Worm (Caenorhabditis elegans) whole organism, L4 larva: ENCODE data around the gene mnm-2.

Experiments used
- F49E8.2 ChIP-seq: sonication (generic microtip); optimal IDR thresholded peaks from 2 replicates; lab custom pipeline; 2016; ENCODE audit warnings: missing compliant biosample characterization, mild to moderate bottlenecking, missing genetic modification characterization, borderline replicate concordance
- ceh-32 ChIP-seq: sonication (generic microtip); optimal IDR thresholded peaks from 2 replicates; lab custom pipeline; 2016; ENCODE audit warnings: mild to moderate bottlenecking, missing genetic modification characterization, missing compliant biosample characterization; ENCODE audit not compliant: poor library complexity
- daf-12 ChIP-seq: fragments of 150-350 bp; optimal IDR thresholded peaks from 2 replicates; lab custom pipeline; 2014; ENCODE audit warnings: missing biosample characterization, missing genetic modification reagents, missing genetic modification characterization
- daf-8 ChIP-seq: fragments of 200-800 bp; sonication (Bioruptor generic); IDR thresholded peaks from 2 replicates; pipeline ENCODE4 v1.3.6; 2022; ENCODE audit warnings: missing genetic modification characterization, missing compliant biosample characterization
- dpl-1 ChIP-seq: fragments of 150-350 bp; optimal IDR thresholded peaks from 2 replicates; lab custom pipeline; 2014; ENCODE audit warnings: missing biosample characterization, missing genetic modification reagents, missing genetic modification characterization
- dve-1 ChIP-seq: sonication (generic microtip); optimal IDR thresholded peaks from 2 replicates; lab custom pipeline; 2017; ENCODE audit warnings: antibody characterized with exemption, mild to moderate bottlenecking, missing genetic modification characterization, missing compliant biosample characterization; ENCODE audit not compliant: insufficient read depth
- egl-43 ChIP-seq: fragments of 200-800 bp; sonication (Bioruptor generic); IDR thresholded peaks from 2 replicates; pipeline ENCODE4 v1.3.6; 2022; ENCODE audit warnings: missing genetic modification reagents, missing genetic modification characterization, missing compliant biosample characterization
- fos-1 ChIP-seq: fragments of 150-350 bp; optimal IDR thresholded peaks from 2 replicates; lab custom pipeline; 2014; ENCODE audit warnings: missing biosample characterization, missing genetic modification characterization
- lsy-2 ChIP-seq, 2 experiments: fragments of 150-350 bp in 1 of 2; sonication (generic microtip) in 1 of 2; optimal IDR thresholded peaks; 2 replicates each; lab custom pipeline; 2014 to 2017; ENCODE audit warnings: missing biosample characterization in 2 of 2, missing genetic modification characterization in 2 of 2
- nhr-237 ChIP-seq: sonication (generic microtip); optimal IDR thresholded peaks from 2 replicates; lab custom pipeline; 2017; ENCODE audit warnings: missing biosample characterization, missing genetic modification characterization
- nhr-28 ChIP-seq: fragments of 150-350 bp; optimal IDR thresholded peaks from 2 replicates; lab custom pipeline; 2014; ENCODE audit warnings: missing biosample characterization, missing genetic modification characterization
- skn-1 ChIP-seq: fragments of 150-350 bp; optimal IDR thresholded peaks from 2 replicates; lab custom pipeline; 2014; ENCODE audit warnings: missing biosample characterization, missing genetic modification characterization

- TF ChIP-seq lsy-2 (tag; optimal IDR thresholded peaks at IDR 0.05; lab: Kevin White, UChicago) (no peak), nhr-28 (tag; lab: Kevin White, UChicago) (no peak), dve-1 (no peak), daf-12 (no peak), nhr-237 (tag; lab: Kevin White, UChicago) (no peak), skn-1 (tag; lab: Kevin White, UChicago) (no peak), F49E8.2 (tag; lab: Kevin White, UChicago) (no peak), ceh-32 (tag; lab: Kevin White, UChicago) (no peak), fos-1 (tag; lab: Kevin White, UChicago) (no peak), dpl-1 (GFP tag; lab: Kevin White, UChicago) (no peak), daf-8 (GFP tag; lab: Robert Waterston, UW) (no peak), egl-43 (GFP tag; lab: Robert Waterston, UW) (no peak)
Observed at ce11 chrX:7469907-7470306, 45.2 kb upstream of the mnm-2 start.
